Fruit fly (Drosophila melanogaster) whole organism, embryonic: Measurements from ENCODE around the gene Fdh.

Experiments
- CG10274 ChIP-seq: fragments of 200-800 bp; sonication (Bioruptor generic); optimal IDR thresholded peaks from 3 replicates; lab custom pipeline; 2017; ENCODE audit warnings: missing biosample characterization, mild to moderate bottlenecking, missing genetic modification characterization
- CG10565 ChIP-seq: fragments of 200-800 bp; sonication (Bioruptor generic); optimal IDR thresholded peaks from 3 replicates; lab custom pipeline; 2016; ENCODE audit warnings: missing biosample characterization, mild to moderate bottlenecking, missing genetic modification characterization
- CG10979 ChIP-seq: fragments of 200-800 bp; sonication (Bioruptor generic); optimal IDR thresholded peaks from 2 replicates; lab custom pipeline; 2018; ENCODE audit warnings: missing biosample characterization, mild to moderate bottlenecking, missing genetic modification characterization, moderate library complexity
- CG13624 ChIP-seq: fragments of 200-800 bp; sonication (Bioruptor generic); optimal IDR thresholded peaks from 2 replicates; lab custom pipeline; 2016; ENCODE audit warnings: missing biosample characterization, missing genetic modification characterization
- CG14014 ChIP-seq: fragments of 200-800 bp; sonication (Bioruptor generic); IDR thresholded peaks from 2 replicates; pipeline ENCODE4 v1.3.6; 2022; ENCODE audit warnings: missing biosample characterization, missing genetic modification characterization
- CG14050 ChIP-seq: fragments of 200-800 bp; sonication (Bioruptor generic); IDR thresholded peaks from 3 replicates; pipeline ENCODE4 v1.3.6; 2022; ENCODE audit warnings: missing biosample characterization, missing genetic modification characterization
- CG16779 ChIP-seq: fragments of 200-800 bp; sonication (Bioruptor generic); IDR thresholded peaks from 2 replicates; pipeline ENCODE4 v1.3.6; 2022; ENCODE audit warnings: missing biosample characterization, missing genetic modification characterization
- CG17612 ChIP-seq: fragments of 200-800 bp; sonication (Bioruptor generic); IDR thresholded peaks from 2 replicates; pipeline ENCODE4 v1.3.6; 2022; ENCODE audit warnings: missing biosample characterization, missing genetic modification characterization
- CG30403 ChIP-seq: fragments of 200-800 bp; sonication (Bioruptor generic); optimal IDR thresholded peaks from 3 replicates; lab custom pipeline; 2016; ENCODE audit warnings: missing biosample characterization, missing genetic modification characterization
- CG31388 ChIP-seq: fragments of 200-800 bp; sonication (Bioruptor generic); optimal IDR thresholded peaks from 2 replicates; lab custom pipeline; 2016; ENCODE audit warnings: missing biosample characterization, missing genetic modification characterization
- CG33213 ChIP-seq: fragments of 200-800 bp; sonication (Bioruptor generic); optimal IDR thresholded peaks from 3 replicates; lab custom pipeline; 2016; ENCODE audit warnings: missing biosample characterization, missing genetic modification characterization
- CG3995 ChIP-seq: fragments of 200-800 bp; sonication (Bioruptor generic); optimal IDR thresholded peaks from 3 replicates; lab custom pipeline; 2016; ENCODE audit warnings: missing biosample characterization, missing genetic modification characterization
- CG42726 ChIP-seq: fragments of 200-800 bp; sonication (Bioruptor generic); IDR thresholded peaks from 2 replicates; pipeline ENCODE4 v1.3.6; 2022; ENCODE audit warnings: missing biosample characterization, missing genetic modification characterization; ENCODE audit not compliant: partially characterized antibody
- CG4360 ChIP-seq: fragments of 200-800 bp; sonication (Bioruptor generic); IDR thresholded peaks from 2 replicates; pipeline ENCODE4 v1.3.6; 2022; ENCODE audit warnings: missing biosample characterization, missing genetic modification characterization
- CG6683 ChIP-seq: fragments of 200-800 bp; sonication (Bioruptor generic); optimal IDR thresholded peaks from 2 replicates; lab custom pipeline; 2017; ENCODE audit warnings: missing biosample characterization, mild to moderate bottlenecking, missing genetic modification characterization, missing genetic modification reagents
- CG6689 ChIP-seq: fragments of 200-800 bp; sonication (Bioruptor generic); IDR thresholded peaks from 2 replicates; pipeline ENCODE4 v1.3.6; 2022; ENCODE audit warnings: missing biosample characterization, missing genetic modification characterization
- CG6791 ChIP-seq: fragments of 200-800 bp; sonication (Bioruptor generic); IDR thresholded peaks from 3 replicates; pipeline ENCODE4 v1.3.6; 2022; ENCODE audit warnings: missing biosample characterization, missing genetic modification characterization; ENCODE audit not compliant: partially characterized antibody
- CG7786 ChIP-seq: fragments of 200-800 bp; sonication (Bioruptor generic); optimal IDR thresholded peaks from 2 replicates; lab custom pipeline; 2016; ENCODE audit warnings: missing biosample characterization, missing genetic modification characterization
- CG8089 ChIP-seq: fragments of 200-800 bp; sonication (Bioruptor generic); optimal IDR thresholded peaks from 3 replicates; lab custom pipeline; 2016; ENCODE audit warnings: missing biosample characterization, missing genetic modification characterization
- CrebB ChIP-seq: fragments of 200-800 bp; sonication (Bioruptor generic); optimal IDR thresholded peaks from 3 replicates; lab custom pipeline; 2018; ENCODE audit warnings: missing biosample characterization, mild to moderate bottlenecking, missing genetic modification characterization
- Doc2 ChIP-seq: fragments of 200-800 bp; sonication (Bioruptor generic); IDR thresholded peaks from 2 replicates; pipeline ENCODE4 v1.3.6; 2022; ENCODE audit warnings: missing biosample characterization, missing genetic modification characterization
- Drgx ChIP-seq: fragments of 200-800 bp; sonication (Bioruptor generic); IDR thresholded peaks from 2 replicates; pipeline ENCODE4 v1.3.6; 2022; ENCODE audit warnings: missing biosample characterization, missing genetic modification characterization
- ERR ChIP-seq: fragments of 200-800 bp; sonication (Bioruptor generic); optimal IDR thresholded peaks from 2 replicates; lab custom pipeline; 2016; ENCODE audit warnings: missing biosample characterization, missing genetic modification characterization
- GATAe ChIP-seq: fragments of 200-800 bp; sonication (Bioruptor generic); conservative IDR thresholded peaks from 2 replicates; pipeline ENCODE4 v1.3.6; 2022; ENCODE audit warnings: missing biosample characterization, missing genetic modification characterization
- HHEX ChIP-seq: fragments of 200-800 bp; sonication (Bioruptor generic); optimal IDR thresholded peaks from 3 replicates; lab custom pipeline; 2017; ENCODE audit warnings: missing biosample characterization, mild to moderate bottlenecking, missing genetic modification characterization, missing genetic modification reagents
- Hr39 ChIP-seq: fragments of >200 bp; optimal IDR thresholded peaks from 2 replicates; lab custom pipeline; 2017
- Lim3 ChIP-seq: fragments of 200-800 bp; sonication (Bioruptor generic); IDR thresholded peaks from 2 replicates; pipeline ENCODE4 v1.3.6; 2022; ENCODE audit warnings: missing biosample characterization, missing genetic modification characterization
- Mes4 ChIP-seq: fragments of 200-800 bp; sonication (Bioruptor generic); optimal IDR thresholded peaks from 2 replicates; lab custom pipeline; 2016; ENCODE audit warnings: missing biosample characterization, missing genetic modification characterization
- NK7.1 ChIP-seq: fragments of 200-800 bp; sonication (Bioruptor generic); optimal IDR thresholded peaks from 3 replicates; lab custom pipeline; 2016; ENCODE audit warnings: missing biosample characterization, missing genetic modification characterization
- Oaz ChIP-seq: fragments of 200-800 bp; sonication (Bioruptor generic); IDR thresholded peaks from 2 replicates; pipeline ENCODE4 v1.3.6; 2022; ENCODE audit warnings: missing biosample characterization, missing genetic modification characterization
- Ssrp ChIP-seq: fragments of 200-800 bp; sonication (Bioruptor generic); optimal IDR thresholded peaks from 2 replicates; lab custom pipeline; 2018; ENCODE audit warnings: missing biosample characterization, mild to moderate bottlenecking, missing genetic modification characterization, moderate library complexity
- Vsx1 ChIP-seq: fragments of 200-800 bp; sonication (Bioruptor generic); optimal IDR thresholded peaks from 2 replicates; lab custom pipeline; 2017; ENCODE audit warnings: missing biosample characterization, mild to moderate bottlenecking, missing genetic modification characterization, missing genetic modification reagents
- Xbp1 ChIP-seq: fragments of 200-800 bp; sonication (Bioruptor generic); optimal IDR thresholded peaks from 3 replicates; lab custom pipeline; 2016; ENCODE audit warnings: missing biosample characterization, mild to moderate bottlenecking, missing genetic modification characterization
- abd-A ChIP-seq: fragments of 200-800 bp; sonication (Bioruptor generic); optimal IDR thresholded peaks from 3 replicates; lab custom pipeline; 2019; ENCODE audit warnings: missing biosample characterization, mild to moderate bottlenecking, missing genetic modification characterization, moderate library complexity
- ara ChIP-seq: fragments of 200-800 bp; sonication (Bioruptor generic); IDR thresholded peaks from 2 replicates; pipeline ENCODE4 v1.3.6; 2022; ENCODE audit warnings: missing biosample characterization, missing genetic modification characterization
- corto ChIP-seq: fragments of 200-800 bp; sonication (Bioruptor generic); optimal IDR thresholded peaks from 2 replicates; lab custom pipeline; 2016; ENCODE audit warnings: missing biosample characterization, mild to moderate bottlenecking, missing genetic modification characterization, moderate library complexity
- dan ChIP-seq: fragments of 200-800 bp; sonication (Bioruptor generic); IDR thresholded peaks from 2 replicates; pipeline ENCODE4 v1.3.6; 2022; ENCODE audit warnings: missing biosample characterization, missing genetic modification characterization
- dmrt11E ChIP-seq: fragments of 200-800 bp; sonication (Bioruptor generic); optimal IDR thresholded peaks from 3 replicates; lab custom pipeline; 2018; ENCODE audit warnings: missing biosample characterization, mild to moderate bottlenecking, missing genetic modification characterization, moderate library complexity
- gem ChIP-seq: fragments of 200-800 bp; sonication (Bioruptor generic); optimal IDR thresholded peaks from 2 replicates; lab custom pipeline; 2019; ENCODE audit warnings: missing biosample characterization, mild to moderate bottlenecking, missing genetic modification characterization, moderate library complexity
- gsb ChIP-seq: fragments of 200-800 bp; sonication (Bioruptor generic); IDR thresholded peaks from 2 replicates; pipeline ENCODE4 v1.3.6; 2022; ENCODE audit warnings: missing biosample characterization, missing genetic modification characterization
- hb ChIP-seq: fragments of 200-800 bp; sonication (Bioruptor generic); IDR thresholded peaks from 3 replicates; pipeline ENCODE4 v1.3.6; 2022; ENCODE audit warnings: missing biosample characterization, missing genetic modification characterization; ENCODE audit not compliant: partially characterized antibody
- ken ChIP-seq: fragments of 200-800 bp; sonication (Bioruptor generic); IDR thresholded peaks from 3 replicates; pipeline ENCODE4 v1.3.6; 2022; ENCODE audit warnings: missing biosample characterization, missing genetic modification characterization
- lab ChIP-seq: fragments of 200-800 bp; sonication (Bioruptor generic); optimal IDR thresholded peaks from 3 replicates; lab custom pipeline; 2017; ENCODE audit warnings: missing biosample characterization, missing genetic modification characterization, mild to moderate bottlenecking, moderate library complexity, missing genetic modification reagents
- lov ChIP-seq, 2 experiments: fragments of 200-800 bp in 1 of 2; fragments of >200 bp in 1 of 2; sonication (Bioruptor generic) in 1 of 2; IDR thresholded peaks in 1 of 2; optimal IDR thresholded peaks in 1 of 2; 2 replicates in 1 of 2; 3 replicates in 1 of 2; pipeline versions ENCODE4 v1.3.6 to Lab custom; 2017 to 2022; ENCODE audit warnings: missing biosample characterization in 1 of 2, missing genetic modification characterization in 1 of 2
- mam ChIP-seq: fragments of 200-800 bp; sonication (Bioruptor generic); optimal IDR thresholded peaks from 3 replicates; lab custom pipeline; 2016; ENCODE audit warnings: missing biosample characterization, missing genetic modification characterization
- p53 ChIP-seq: fragments of 200-800 bp; sonication (Bioruptor generic); optimal IDR thresholded peaks from 2 replicates; lab custom pipeline; 2016; ENCODE audit warnings: missing biosample characterization, missing genetic modification characterization
- scrt ChIP-seq: fragments of 200-800 bp; sonication (Bioruptor generic); optimal IDR thresholded peaks from 2 replicates; lab custom pipeline; 2018; ENCODE audit warnings: missing biosample characterization, mild to moderate bottlenecking, missing genetic modification characterization, moderate library complexity
- tna ChIP-seq: fragments of 200-800 bp; sonication (Bioruptor generic); IDR thresholded peaks from 2 replicates; pipeline ENCODE4 v1.3.6; 2022; ENCODE audit warnings: missing biosample characterization, missing genetic modification characterization; ENCODE audit not compliant: partially characterized antibody
- yki ChIP-seq: fragments of >200 bp; optimal IDR thresholded peaks from 3 replicates; lab custom pipeline; 2018
- zen ChIP-seq: fragments of 200-800 bp; sonication (Bioruptor generic); optimal IDR thresholded peaks from 3 replicates; lab custom pipeline; 2018; ENCODE audit warnings: missing biosample characterization, mild to moderate bottlenecking, missing genetic modification characterization, moderate library complexity

Gene Fdh

DNA sequence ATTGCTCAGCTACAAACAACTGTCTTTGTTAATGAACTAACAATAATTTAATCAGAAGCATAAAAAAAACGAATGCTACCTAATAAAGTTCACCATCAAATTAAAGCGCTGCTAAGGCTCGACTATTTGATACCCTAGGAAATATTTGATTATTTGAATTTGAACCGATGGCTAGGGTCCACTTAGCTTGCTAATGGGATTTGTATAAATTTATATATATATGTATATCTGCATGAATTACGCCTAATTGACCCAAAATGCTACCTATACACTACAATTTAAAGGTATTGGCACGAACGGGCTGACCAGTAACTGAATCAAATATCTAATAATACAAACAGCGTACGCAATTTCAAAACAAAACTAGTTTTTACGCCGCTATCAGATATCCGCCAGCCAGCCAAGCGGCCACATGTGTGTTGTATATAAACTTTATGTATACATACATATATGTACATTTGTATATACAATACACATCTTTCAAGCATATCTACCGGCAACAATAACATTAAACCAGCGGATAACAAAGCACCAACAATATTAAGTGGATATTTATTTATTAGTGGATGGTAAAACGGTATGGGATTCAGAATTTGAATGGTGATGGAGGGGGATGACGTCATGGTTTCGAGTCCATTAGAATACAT, 12.0 kb upstream of the Fdh start (continued):
- TF ChIP-seq CG7786 (GFP tag; lab: Kevin White, UChicago): no peak
- no peak for TF ChIP-seq dmrt11E (tag; lab: Kevin White, UChicago)
- peak; percentile 80 for TF ChIP-seq CG14014 (GFP tag; lab: Robert Waterston, UW)
- peak; percentile 62 for TF ChIP-seq CG30403 (GFP tag; lab: Kevin White, UChicago)
- peak; percentile 67 for TF ChIP-seq CG14050 (GFP tag; lab: Robert Waterston, UW)
- peak; percentile 62 for TF ChIP-seq zen
- TF ChIP-seq CG6791 (GFP tag; lab: Robert Waterston, UW): no peak
- TF ChIP-seq CG6689 (GFP tag; lab: Robert Waterston, UW): peak; percentile 80
- no peak for TF ChIP-seq hb (GFP tag; lab: Robert Waterston, UW)
- TF ChIP-seq GATAe (GFP tag; lab: Robert Waterston, UW): peak; percentile 12; the same call in 1 of the 2 replicates
- no peak for TF ChIP-seq NK7.1 (GFP tag; lab: Kevin White, UChicago)
- TF ChIP-seq CG6683 (GFP tag; lab: Kevin White, UChicago): peak; percentile 44
- peak; percentile 58 for TF ChIP-seq Oaz (GFP tag; lab: Robert Waterston, UW)
- TF ChIP-seq abd-A (tag; lab: Kevin White, UChicago): peak; percentile 82
- TF ChIP-seq Xbp1 (GFP tag; lab: Kevin White, UChicago): peak; percentile 50
- peak; percentile 78 for TF ChIP-seq Drgx (GFP tag; lab: Robert Waterston, UW)
- TF ChIP-seq yki (lab: Kevin White, UChicago): no peak
- TF ChIP-seq tna (GFP tag; lab: Robert Waterston, UW): no peak
- TF ChIP-seq ara (GFP tag; lab: Robert Waterston, UW): peak; percentile 59; the same call in 1 of the 2 replicates
- peak; percentile 53 for TF ChIP-seq scrt (GFP tag; lab: Kevin White, UChicago)
- no peak for TF ChIP-seq corto (GFP tag; lab: Kevin White, UChicago)
- peak; percentile 51 for TF ChIP-seq CG10274 (GFP tag; lab: Kevin White, UChicago)
- peak; percentile 52 for TF ChIP-seq CG10979 (tag; lab: Kevin White, UChicago)
- TF ChIP-seq CG17612 (GFP tag; lab: Robert Waterston, UW): no peak
- no peak for TF ChIP-seq CG10565 (GFP tag; lab: Kevin White, UChicago)
- TF ChIP-seq Vsx1 (GFP tag; lab: Kevin White, UChicago): peak; percentile 71
- no peak for TF ChIP-seq p53 (GFP tag; lab: Kevin White, UChicago)
- peak; percentile 75 for TF ChIP-seq gsb (GFP tag; lab: Robert Waterston, UW)
- peak; percentile 82 for TF ChIP-seq CG16779 (GFP tag; lab: Robert Waterston, UW)
- no peak for TF ChIP-seq CG42726 (GFP tag; lab: Robert Waterston, UW)
- TF ChIP-seq Hr39 (lab: Kevin White, UChicago): no peak
- TF ChIP-seq Doc2 (GFP tag; lab: Robert Waterston, UW): peak; percentile 46
- TF ChIP-seq CrebB (tag; lab: Kevin White, UChicago): peak; percentile 52
- no peak for TF ChIP-seq CG8089 (GFP tag; lab: Kevin White, UChicago)
- no peak for TF ChIP-seq CG31388 (GFP tag; lab: Kevin White, UChicago)
- peak; percentile 83 for TF ChIP-seq gem (tag; lab: Kevin White, UChicago)
- TF ChIP-seq CG33213 (GFP tag; lab: Kevin White, UChicago): peak; percentile 22
- no peak for TF ChIP-seq CG4360 (GFP tag; lab: Robert Waterston, UW)
- peak; percentile 83 for TF ChIP-seq HHEX (GFP tag; lab: Kevin White, UChicago)
- TF ChIP-seq CG3995 (GFP tag; lab: Kevin White, UChicago): peak; percentile 24
- peak; percentile 93 for TF ChIP-seq lab (GFP tag; lab: Kevin White, UChicago)
- peak; percentile 34 for TF ChIP-seq CG13624 (GFP tag; lab: Kevin White, UChicago)
- peak; percentile 48 for TF ChIP-seq mam (GFP tag; lab: Kevin White, UChicago)
- TF ChIP-seq ken (GFP tag; lab: Robert Waterston, UW): peak; percentile 79; the same call in 2 of the 3 replicates
- no peak for TF ChIP-seq Mes4 (GFP tag; lab: Kevin White, UChicago)
- TF ChIP-seq dan (GFP tag; lab: Robert Waterston, UW): no peak
- no peak for TF ChIP-seq ERR
- TF ChIP-seq Lim3: peak; percentile 44; the same call in 1 of the 2 replicates
- no peak for TF ChIP-seq lov (optimal IDR thresholded peaks at IDR 0.05; lab: Kevin White, UChicago)
- TF ChIP-seq lov (GFP tag; IDR thresholded peaks at IDR 0.05; lab: Robert Waterston, UW): peak; percentile 72; the same call in 2 of the 3 replicates
- TF ChIP-seq Ssrp (tag; lab: Kevin White, UChicago): peak; percentile 33
